Worm (Caenorhabditis elegans): Measurements from ENCODE around the gene srj-6.

The srj-6 gene

ce11 chrV:652940-653339 is 1.4 kb downstream of the srj-6 start, which contains the start of gene srj-5:
TSS of gene srj-5 (minus strand) at chrV:653040.
- TF ChIP-seq zim-3 (tag; optimal IDR thresholded peaks at IDR 0.05) (no peak), snpc-1.3 (tag; optimal IDR thresholded peaks at IDR 0.05; ENCODE audit: insufficient read depth) (no peak), ekl-4 (GFP tag; IDR thresholded peaks at IDR 0.05) (no peak), lin-54 (GFP tag; optimal IDR thresholded peaks at IDR 0.05) (no peak), B0035.1 (tag; optimal IDR thresholded peaks at IDR 0.05) (no peak), F33H1.4 (GFP tag; IDR thresholded peaks at IDR 0.05) (no peak), him-1 (tag; optimal IDR thresholded peaks at IDR 0.05) (no peak), gei-17 (GFP tag; optimal IDR thresholded peaks at IDR 0.05) (no peak), ceh-58 (GFP tag; IDR thresholded peaks at IDR 0.05) (no peak), K12H6.12 (tag; optimal IDR thresholded peaks at IDR 0.05) (no peak), sdz-38 (tag; optimal IDR thresholded peaks at IDR 0.05) (no peak), lin-35 (GFP tag; optimal IDR thresholded peaks at IDR 0.05) (no peak), efl-1 (GFP tag; optimal IDR thresholded peaks at IDR 0.05) (no peak), dox-1 (GFP tag; IDR thresholded peaks at IDR 0.05) (no peak), bed-2 (GFP tag; IDR thresholded peaks at IDR 0.05) (no peak), F52B5.7 (tag; optimal IDR thresholded peaks at IDR 0.05) (no peak), nfya-1 (tag; optimal IDR thresholded peaks at IDR 0.05; ENCODE audit: borderline replicate concordance, insufficient read depth) (no peak), ceh-27 (GFP tag; optimal IDR thresholded peaks at IDR 0.05) (no peak), nhr-179 (tag; optimal IDR thresholded peaks at IDR 0.05) (no peak), sea-2 (GFP tag; IDR thresholded peaks at IDR 0.05) (no peak)

DNA sequence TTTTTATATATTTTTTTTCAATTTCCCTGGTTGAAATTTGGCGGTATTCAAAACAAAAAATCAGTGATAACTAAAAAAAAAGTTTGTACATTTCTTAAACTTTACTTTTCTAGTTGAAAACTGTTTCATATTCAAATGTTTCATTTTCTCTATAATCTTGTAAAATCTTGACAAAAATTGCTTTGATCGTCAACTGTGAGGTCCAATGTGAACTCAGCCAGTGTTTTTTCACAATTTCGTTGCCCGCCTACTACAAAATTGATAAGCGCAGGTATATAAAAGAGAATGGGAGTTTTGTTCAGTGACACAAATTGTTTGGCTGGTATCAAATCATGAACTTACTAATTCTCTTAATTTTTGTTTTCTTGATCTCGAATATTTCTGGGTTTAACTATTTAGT is 7.4 kb downstream of the srj-6 start, which contains the start of gene ugt-42:
TSS of gene ugt-42 (plus strand) at position 301 of the 400 bp plus-strand sequence.
- TF ChIP-seq lir-1 (GFP tag; conservative IDR thresholded peaks at IDR 0.05) (no peak), attf-6 (GFP tag; IDR thresholded peaks at IDR 0.05) (no peak), Y67H2A.10 (GFP tag; conservative IDR thresholded peaks at IDR 0.05) (no peak), Y56A3A.18 (GFP tag; IDR thresholded peaks at IDR 0.05) (no peak), madf-8 (GFP tag; conservative IDR thresholded peaks at IDR 0.05) (no peak), hsf-1 (GFP tag; IDR thresholded peaks at IDR 0.05) (no peak), aptf-3 (GFP tag; IDR thresholded peaks at IDR 0.05) (no peak), attf-3 (GFP tag; conservative IDR thresholded peaks at IDR 0.05) (no peak), let-607 (tag; optimal IDR thresholded peaks at IDR 0.05) (no peak), ztf-18 (tag; optimal IDR thresholded peaks at IDR 0.05) (no peak), egl-18 (GFP tag; IDR thresholded peaks at IDR 0.05) (no peak)

ce11 chrV:646129-646528 is 8.2 kb downstream of the srj-6 start, which contains the start of gene F48G7.12:
TSS of gene F48G7.12 (minus strand) at chrV:646229.
- TF ChIP-seq Y67H2A.10 (GFP tag; conservative IDR thresholded peaks at IDR 0.05) = no peak
- TF ChIP-seq egl-44 (GFP tag; IDR thresholded peaks at IDR 0.05) = no peak
- no peak for TF ChIP-seq sea-2 (GFP tag; IDR thresholded peaks at IDR 0.05)
- no peak for TF ChIP-seq F37B4.10 (GFP tag; IDR thresholded peaks at IDR 0.05)
- no peak for TF ChIP-seq lsy-27 (tag; optimal IDR thresholded peaks at IDR 0.05; ENCODE audit: borderline replicate concordance, insufficient read depth)
- TF ChIP-seq dpff-1 (tag; optimal IDR thresholded peaks at IDR 0.05) = no peak
- TF ChIP-seq egrh-3 (GFP tag; IDR thresholded peaks at IDR 0.05) = no peak
- no peak for TF ChIP-seq ceh-79 (tag; optimal IDR thresholded peaks at IDR 0.05)
- no peak for TF ChIP-seq F49E8.2 (tag; optimal IDR thresholded peaks at IDR 0.05; ENCODE audit: insufficient read depth)
- no peak for TF ChIP-seq ets-4 (GFP tag; optimal IDR thresholded peaks at IDR 0.05)
- TF ChIP-seq nhr-90 (tag; optimal IDR thresholded peaks at IDR 0.05) = no peak
